Worm (Caenorhabditis elegans): Measurements from ENCODE around the gene K09E3.2.

K09E3.2 gene

DNA sequence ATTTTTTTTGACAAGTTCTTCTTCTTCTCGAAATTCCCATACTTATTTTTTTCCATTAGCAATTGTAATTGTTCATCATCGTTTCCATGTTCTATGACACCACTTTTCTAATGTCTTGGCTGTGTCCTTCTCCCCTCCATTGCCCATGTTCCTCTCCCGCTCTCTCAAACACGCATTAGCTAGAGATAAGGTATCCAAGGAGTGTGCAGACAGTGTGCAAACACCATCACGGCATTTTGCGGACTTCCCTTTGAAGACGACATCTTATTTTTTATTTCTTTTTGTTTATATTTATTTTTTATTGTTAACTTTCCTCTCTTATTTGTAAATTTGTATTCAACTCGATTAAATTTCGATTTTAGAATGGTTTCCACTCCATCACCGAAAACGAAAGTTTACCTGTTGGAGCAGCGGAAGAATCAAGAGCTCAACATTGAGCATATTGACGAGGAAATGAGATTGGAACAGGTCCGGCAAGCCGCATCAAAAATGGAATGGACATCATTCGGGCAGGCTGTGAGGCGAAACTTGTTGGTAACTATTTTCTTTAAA is 33.8 kb downstream of the K09E3.2 start, which contains the start of gene mdt-1.2:
mdt-1.2 (plus strand) TSS at position 363 of the 552 bp plus-strand sequence.
- peak; percentile 29 for TF ChIP-seq pax-1 (tag; optimal IDR thresholded peaks at IDR 0.05)
- TF ChIP-seq nfya-1 (tag; optimal IDR thresholded peaks at IDR 0.05), result peak; percentile 80
- TF ChIP-seq ref-2 (tag; optimal IDR thresholded peaks at IDR 0.05), result peak; percentile 6
- TF ChIP-seq pag-3 (tag; optimal IDR thresholded peaks at IDR 0.05; ENCODE audit: borderline replicate concordance), result no peak
- no peak for TF ChIP-seq ets-4 (tag; optimal IDR thresholded peaks at IDR 0.05)
- TF ChIP-seq ceh-30 (tag; optimal IDR thresholded peaks at IDR 0.05), result peak; percentile 68
- TF ChIP-seq unc-55 (GFP tag; optimal IDR thresholded peaks at IDR 0.05), result peak; percentile 24
- TF ChIP-seq odd-2 (tag; optimal IDR thresholded peaks at IDR 0.05), result no peak
- peak; percentile 30 for TF ChIP-seq elt-2 (tag; optimal IDR thresholded peaks at IDR 0.05)
- peak; percentile 42 for TF ChIP-seq tbx-2 (tag; optimal IDR thresholded peaks at IDR 0.05)
- peak; percentile 2 for TF ChIP-seq ceh-34 (tag; optimal IDR thresholded peaks at IDR 0.05)
- TF ChIP-seq rnt-1 (tag; optimal IDR thresholded peaks at IDR 0.05), result no peak
- TF ChIP-seq sox-4 (tag; optimal IDR thresholded peaks at IDR 0.05), result peak; percentile 13
- TF ChIP-seq K09A11.1 (tag; optimal IDR thresholded peaks at IDR 0.05; ENCODE audit: insufficient read depth), result no peak
- TF ChIP-seq pros-1 (tag; optimal IDR thresholded peaks at IDR 0.05), result peak; percentile 33
- TF ChIP-seq zip-5 (tag; optimal IDR thresholded peaks at IDR 0.05), result no peak
- no peak for TF ChIP-seq nhr-232 (tag; optimal IDR thresholded peaks at IDR 0.05)
- TF ChIP-seq unc-42 (tag; optimal IDR thresholded peaks at IDR 0.05), result peak; percentile 38
- peak; percentile 67 for TF ChIP-seq sdc-2 (tag; optimal IDR thresholded peaks at IDR 0.05)
- TF ChIP-seq ceh-48 (tag; optimal IDR thresholded peaks at IDR 0.05), result no peak
- no peak for TF ChIP-seq ceh-18 (tag; optimal IDR thresholded peaks at IDR 0.05)

DNA sequence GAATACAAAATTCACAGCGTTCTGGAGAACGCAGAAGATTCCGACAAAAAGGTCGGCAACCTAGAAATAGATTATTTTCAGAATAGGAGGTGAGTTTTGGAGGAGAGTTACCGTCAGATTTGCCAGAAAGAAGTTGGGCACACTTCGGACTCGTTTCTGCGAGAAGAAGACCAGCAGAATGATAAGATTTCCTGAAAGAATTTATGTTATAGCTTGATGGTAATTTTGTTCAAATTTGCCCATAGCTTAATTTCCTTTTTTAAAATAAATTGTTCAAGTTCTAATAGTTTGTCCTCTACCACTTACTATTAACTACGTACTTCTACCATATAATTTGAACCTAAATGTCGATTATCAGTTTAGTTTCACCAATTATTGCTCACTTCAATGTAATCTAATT is 39.6 kb downstream of the K09E3.2 start:
- TF ChIP-seq madf-2 (tag; optimal IDR thresholded peaks at IDR 0.05) (no peak), C38D4.7 (GFP tag; optimal IDR thresholded peaks at IDR 0.05) (no peak), Y22D7AL.16 (tag; optimal IDR thresholded peaks at IDR 0.05) (no peak), ets-4 (tag; optimal IDR thresholded peaks at IDR 0.05) (no peak), C08G9.2 (tag; optimal IDR thresholded peaks at IDR 0.05) (no peak), ceh-48 (tag; optimal IDR thresholded peaks at IDR 0.05) (no peak), elt-4 (tag; optimal IDR thresholded peaks at IDR 0.05) (no peak)

DNA sequence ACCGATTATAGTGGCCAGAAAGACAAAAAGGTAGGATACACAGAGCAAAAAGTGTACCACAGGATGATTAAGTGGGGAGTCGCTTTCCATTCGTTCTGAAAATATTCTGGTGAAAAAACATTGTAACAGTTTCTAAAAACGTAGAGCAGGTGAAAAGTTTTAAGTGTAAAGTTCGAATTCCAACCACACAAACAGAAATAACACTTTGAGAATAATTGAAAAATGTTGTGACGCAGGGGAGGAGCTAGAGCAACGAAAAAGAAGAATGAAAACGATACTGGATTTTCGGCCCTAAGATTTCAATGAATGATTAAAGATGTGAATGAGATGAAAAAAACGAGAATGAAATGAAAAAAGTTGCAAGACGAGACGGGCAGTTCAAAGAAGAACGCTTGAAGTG is 40.4 kb downstream of the K09E3.2 start, which contains the start of gene npr-21:
npr-21 (minus strand) TSS at position 101 of the 400 bp plus-strand sequence.
- TF ChIP-seq rnt-1 (tag; optimal IDR thresholded peaks at IDR 0.05), result no peak

All from whole organism, late embryonic.